Fruit fly (Drosophila melanogaster) whole organism, wandering third instar larva: ENCODE measurements around the gene CG34404.
A peak's percentile ranks its signal among the peaks of the same experiment; 100 is the strongest.

Source experiments
- Abd-B ChIP-seq: fragments of >200 bp; optimal IDR thresholded peaks from 2 replicates; lab custom pipeline; 2017; ENCODE audit warnings: missing biosample characterization, missing genetic modification characterization
- CG9705 ChIP-seq: fragments of 200-800 bp; sonication (Bioruptor generic); optimal IDR thresholded peaks from 2 replicates; lab custom pipeline; 2018; ENCODE audit warnings: missing biosample characterization, mild to moderate bottlenecking, missing genetic modification characterization
- CrebA ChIP-seq: fragments of 200-800 bp; sonication (Bioruptor generic); optimal IDR thresholded peaks from 2 replicates; lab custom pipeline; 2016; ENCODE audit warnings: missing biosample characterization, mild to moderate bottlenecking, missing genetic modification characterization, borderline replicate concordance
- Dfd ChIP-seq: fragments of >200 bp; optimal IDR thresholded peaks from 2 replicates; lab custom pipeline; 2017; ENCODE audit warnings: missing biosample characterization, missing genetic modification characterization
- Dif ChIP-seq: fragments of 200-275, 200-300 bp; sonication (Bioruptor generic); optimal IDR thresholded peaks from 2 replicates; lab custom pipeline; 2018; ENCODE audit warnings: missing biosample characterization, missing genetic modification characterization; ENCODE audit not compliant: partially characterized antibody
- GATAd ChIP-seq: sonication (Bioruptor generic); optimal IDR thresholded peaks from 2 replicates; lab custom pipeline; 2016; ENCODE audit warnings: missing biosample characterization, missing genetic modification characterization
- HLH106 ChIP-seq: fragments of 200-800 bp; optimal IDR thresholded peaks from 3 replicates; lab custom pipeline; 2019; ENCODE audit warnings: missing biosample characterization, mild to moderate bottlenecking, missing genetic modification characterization, moderate library complexity
- Hr78 ChIP-seq: fragments of >200 bp; optimal IDR thresholded peaks from 2 replicates; lab custom pipeline; 2017; ENCODE audit warnings: missing biosample characterization, missing genetic modification characterization
- Hr83 ChIP-seq: fragments of 200-300 bp; sonication (Bioruptor generic); optimal IDR thresholded peaks from 2 replicates; lab custom pipeline; 2016; ENCODE audit warnings: missing biosample characterization, mild to moderate bottlenecking, missing genetic modification characterization, moderate library complexity; ENCODE audit not compliant: poor library complexity, severe bottlenecking
- Jra ChIP-seq: sonication (Bioruptor generic); optimal IDR thresholded peaks from 2 replicates; lab custom pipeline; 2016; ENCODE audit warnings: missing biosample characterization, missing genetic modification characterization
- Mio ChIP-seq: sonication (Bioruptor generic); optimal IDR thresholded peaks from 2 replicates; lab custom pipeline; 2016; ENCODE audit warnings: missing biosample characterization, missing genetic modification characterization
- Myc ChIP-seq: fragments of >200 bp; optimal IDR thresholded peaks from 2 replicates; lab custom pipeline; 2017
- N ChIP-seq: fragments of >200 bp; optimal IDR thresholded peaks from 2 replicates; lab custom pipeline; 2018; ENCODE audit warnings: missing biosample characterization, missing external identifiers, missing genetic modification characterization
- OdsH ChIP-seq: fragments of 200-800 bp; sonication (Bioruptor generic); optimal IDR thresholded peaks from 2 replicates; lab custom pipeline; 2016; ENCODE audit warnings: missing biosample characterization, mild to moderate bottlenecking, missing genetic modification characterization
- Rel ChIP-seq, 2 experiments: fragments of 200-800 bp; sonication (Bioruptor generic) in 1 of 2; optimal IDR thresholded peaks; 2 replicates in 1 of 2; 3 replicates in 1 of 2; lab custom pipeline; 2016 to 2019; ENCODE audit warnings: mild to moderate bottlenecking in 2 of 2, missing biosample characterization in 2 of 2, missing genetic modification characterization in 2 of 2, moderate library complexity in 1 of 2
- Sp1 ChIP-seq: fragments of 200-800 bp; sonication (Bioruptor generic); optimal IDR thresholded peaks from 3 replicates; lab custom pipeline; 2019; ENCODE audit warnings: missing biosample characterization, mild to moderate bottlenecking, missing genetic modification characterization, moderate library complexity
- Vsx2 ChIP-seq: fragments of 200-300, 225-300 bp; sonication (Bioruptor generic); optimal IDR thresholded peaks from 2 replicates; lab custom pipeline; 2018; ENCODE audit warnings: missing biosample characterization, missing genetic modification characterization; ENCODE audit not compliant: partially characterized antibody
- br ChIP-seq: fragments of 200-800 bp; sonication (Bioruptor generic); optimal IDR thresholded peaks from 2 replicates; lab custom pipeline; 2016; ENCODE audit warnings: missing biosample characterization, missing genetic modification characterization
- brk ChIP-seq: fragments of 200-800 bp; sonication (Bioruptor generic); optimal IDR thresholded peaks from 2 replicates; lab custom pipeline; 2016; ENCODE audit warnings: missing biosample characterization, mild to moderate bottlenecking, missing genetic modification characterization
- dl ChIP-seq, 2 experiments: fragments of 175-275, 200-275 bp in 1 of 2; fragments of 200-275 bp in 1 of 2; sonication (Bioruptor generic); optimal IDR thresholded peaks; lab custom pipeline; 2018; ENCODE audit warnings: mild to moderate bottlenecking in 2 of 2, missing biosample characterization in 2 of 2, missing genetic modification characterization in 2 of 2, moderate library complexity in 2 of 2; ENCODE audit not compliant: partially characterized antibody in 2 of 2, insufficient read depth in 1 of 2
- dmrt93B ChIP-seq: fragments of 200-800 bp; sonication (Bioruptor generic); optimal IDR thresholded peaks from 2 replicates; lab custom pipeline; 2018; ENCODE audit warnings: missing biosample characterization, mild to moderate bottlenecking, missing genetic modification characterization
- dsf ChIP-seq: sonication (Bioruptor generic); optimal IDR thresholded peaks from 2 replicates; lab custom pipeline; 2016; ENCODE audit warnings: missing biosample characterization, missing genetic modification characterization, borderline replicate concordance
- ey ChIP-seq: fragments of 200-800 bp; sonication (Bioruptor generic); optimal IDR thresholded peaks from 2 replicates; lab custom pipeline; 2016; ENCODE audit warnings: missing biosample characterization, missing genetic modification characterization
- fru ChIP-seq: fragments of 200-800 bp; sonication (Bioruptor generic); optimal IDR thresholded peaks from 3 replicates; lab custom pipeline; 2016; ENCODE audit warnings: missing biosample characterization, mild to moderate bottlenecking, missing genetic modification characterization
- h ChIP-seq: fragments of 200-800 bp; sonication (Bioruptor generic); optimal IDR thresholded peaks from 3 replicates; lab custom pipeline; 2016; ENCODE audit warnings: missing biosample characterization, mild to moderate bottlenecking, missing genetic modification characterization
- jim ChIP-seq: fragments of 175-275, 200-325 bp; sonication (Bioruptor generic); optimal IDR thresholded peaks from 2 replicates; lab custom pipeline; 2016; ENCODE audit warnings: missing biosample characterization, mild to moderate bottlenecking, missing genetic modification characterization
- lola ChIP-seq: fragments of >200 bp; optimal IDR thresholded peaks from 2 replicates; lab custom pipeline; 2017; ENCODE audit warnings: missing biosample characterization, missing genetic modification characterization
- pan ChIP-seq: fragments of >200 bp; optimal IDR thresholded peaks from 2 replicates; lab custom pipeline; 2017
- psq ChIP-seq: fragments of 200-800 bp; sonication (Bioruptor generic); optimal IDR thresholded peaks from 3 replicates; lab custom pipeline; 2017; ENCODE audit warnings: missing biosample characterization, mild to moderate bottlenecking, missing genetic modification characterization, moderate library complexity
- rgr ChIP-seq: fragments of 200-800 bp; sonication (Bioruptor generic); optimal IDR thresholded peaks from 3 replicates; lab custom pipeline; 2016; ENCODE audit warnings: missing biosample characterization, mild to moderate bottlenecking, missing genetic modification characterization
- sv ChIP-seq: fragments of 200-800 bp; sonication (Bioruptor generic); optimal IDR thresholded peaks from 3 replicates; lab custom pipeline; 2016; ENCODE audit warnings: missing biosample characterization, missing genetic modification characterization
- tai ChIP-seq: sonication (Bioruptor generic); optimal IDR thresholded peaks from 2 replicates; lab custom pipeline; 2016; ENCODE audit warnings: missing biosample characterization, missing genetic modification characterization
- woc ChIP-seq: sonication (Bioruptor generic); optimal IDR thresholded peaks from 2 replicates; lab custom pipeline; 2016; ENCODE audit warnings: missing biosample characterization, mild to moderate bottlenecking, missing genetic modification characterization

CG34404 gene

dm6 chr3R:15393206-15393805 is 25.8 kb upstream of the CG34404 start:
- TF ChIP-seq Jra (GFP tag; lab: Kevin White, UChicago) = no peak
- peak; percentile 99 for TF ChIP-seq Dfd (GFP tag; lab: Kevin White, UChicago)
- TF ChIP-seq, all 38 proteins: peak for 1

dm6 chr3R:15382851-15383250 is 15.4 kb upstream of the CG34404 start, which contains the start of gene h-cup:
Gene h-cup (minus strand): TSS chr3R:15382951.
- TF ChIP-seq woc (GFP tag; lab: Kevin White, UChicago) (no peak), br (no peak), Mio (GFP tag; lab: Kevin White, UChicago) (no peak), Dif (GFP tag; lab: Kevin White, UChicago) (no peak), GATAd (no peak), HLH106 (no peak)

dm6 chr3R:15379071-15379470 is 11.6 kb upstream of the CG34404 start:
- TF ChIP-seq Mio (GFP tag; lab: Kevin White, UChicago) = no peak
- no peak for TF ChIP-seq HLH106
- TF ChIP-seq tai (GFP tag; lab: Kevin White, UChicago) = no peak
- no peak for TF ChIP-seq Hr78 (GFP tag; lab: Kevin White, UChicago)
- TF ChIP-seq CrebA (GFP tag; lab: Kevin White, UChicago) = no peak
- TF ChIP-seq h (GFP tag; lab: Kevin White, UChicago) = no peak
- no peak for TF ChIP-seq Jra (GFP tag; lab: Kevin White, UChicago)
- no peak for TF ChIP-seq psq
- TF ChIP-seq Sp1 (GFP tag; lab: Kevin White, UChicago) = no peak
- no peak for TF ChIP-seq dl (GFP tag; optimal IDR thresholded peaks at IDR 0.05; lab: Kevin White, UChicago; ENCODE audit: insufficient read depth in 1 of 2, partially characterized antibody in 2 of 2)
- TF ChIP-seq CG9705 = no peak
- no peak for TF ChIP-seq Myc (lab: Kevin White, UChicago)

- TF ChIP-seq Rel (GFP tag; optimal IDR thresholded peaks at IDR 0.05; lab: Kevin White, UChicago) = no peak
- no peak for TF ChIP-seq Rel (tag; optimal IDR thresholded peaks at IDR 0.05; lab: Kevin White, UChicago)
- TF ChIP-seq Myc (lab: Kevin White, UChicago) = no peak
- no peak for TF ChIP-seq tai (GFP tag; lab: Kevin White, UChicago)
- TF ChIP-seq Abd-B = no peak
- no peak for TF ChIP-seq Mio (GFP tag; lab: Kevin White, UChicago)
- no peak for TF ChIP-seq ey (GFP tag; lab: Kevin White, UChicago)
- no peak for TF ChIP-seq pan (lab: Kevin White, UChicago)
- TF ChIP-seq rgr (GFP tag; lab: Kevin White, UChicago) = no peak
- no peak for TF ChIP-seq dsf (GFP tag; lab: Kevin White, UChicago)
- no peak for TF ChIP-seq jim (GFP tag; lab: Kevin White, UChicago)
- TF ChIP-seq, all 38 proteins: peak for 0
These were observed 8.0 kb upstream of the CG34404 start for dm6 chr3R:15375470-15375869.

- TF ChIP-seq pan (lab: Kevin White, UChicago) (no peak), Dif (GFP tag; lab: Kevin White, UChicago) (peak; percentile 21)
These were observed 6.9 kb upstream of the CG34404 start, which contains the start of gene Rbp for dm6 chr3R:15374397-15374796. Gene Rbp (plus strand): TSS chr3R:15374635.

- TF ChIP-seq lola (GFP tag; lab: Kevin White, UChicago) = no peak
- no peak for TF ChIP-seq N
- TF ChIP-seq Dfd (GFP tag; lab: Kevin White, UChicago) = no peak
- no peak for TF ChIP-seq tai (GFP tag; lab: Kevin White, UChicago)
- TF ChIP-seq dsf (GFP tag; lab: Kevin White, UChicago) = no peak
- TF ChIP-seq woc (GFP tag; lab: Kevin White, UChicago) = no peak
- peak; percentile 68 for TF ChIP-seq rgr (GFP tag; lab: Kevin White, UChicago)
- no peak for TF ChIP-seq dmrt93B (GFP tag; lab: Kevin White, UChicago)
- peak; percentile 54 for TF ChIP-seq Sp1 (GFP tag; lab: Kevin White, UChicago)
- no peak for TF ChIP-seq Hr78 (GFP tag; lab: Kevin White, UChicago)
- TF ChIP-seq brk = no peak
- TF ChIP-seq psq = peak; percentile 18
- TF ChIP-seq Mio (GFP tag; lab: Kevin White, UChicago) = peak; percentile 4
- peak; percentile 20 for TF ChIP-seq CG9705
- TF ChIP-seq Hr83 (GFP tag; lab: Kevin White, UChicago) = peak; percentile 81
- peak; percentile 71 for TF ChIP-seq br
- TF ChIP-seq Rel (GFP tag; optimal IDR thresholded peaks at IDR 0.05; lab: Kevin White, UChicago) = no peak
- peak; percentile 40 for TF ChIP-seq Rel (tag; optimal IDR thresholded peaks at IDR 0.05; lab: Kevin White, UChicago)
- TF ChIP-seq fru = peak; percentile 50
- peak; percentile 44 for TF ChIP-seq HLH106
- TF ChIP-seq Myc (lab: Kevin White, UChicago) = no peak
- TF ChIP-seq dl (GFP tag; optimal IDR thresholded peaks at IDR 0.05; lab: Kevin White, UChicago; ENCODE audit: insufficient read depth in 1 of 2, partially characterized antibody in 2 of 2) = no peak
- no peak for TF ChIP-seq pan (lab: Kevin White, UChicago)
- no peak for TF ChIP-seq sv (GFP tag; lab: Kevin White, UChicago)
- no peak for TF ChIP-seq Jra (GFP tag; lab: Kevin White, UChicago)
- TF ChIP-seq OdsH (GFP tag; lab: Kevin White, UChicago) = peak; percentile 36
- TF ChIP-seq Abd-B = no peak
- TF ChIP-seq Dif (GFP tag; lab: Kevin White, UChicago) = no peak
- no peak for TF ChIP-seq Vsx2 (GFP tag; lab: Kevin White, UChicago)
- TF ChIP-seq h (GFP tag; lab: Kevin White, UChicago) = peak; percentile 76
- TF ChIP-seq ey (GFP tag; lab: Kevin White, UChicago) = peak; percentile 5
- no peak for TF ChIP-seq GATAd
These were observed 4.4 kb upstream of the CG34404 start, which contains the start of the genes Ccm3 and CG6136 for dm6 chr3R:15371833-15372232. Gene Ccm3 (plus strand): TSS chr3R:15371957. Gene CG6136 (minus strand): TSS chr3R:15372212.
